Fruit fly (Drosophila melanogaster) whole organism, embryonic: ENCODE data around the gene sgll.

Source experiments
- Adf1 ChIP-seq: fragments of 200-800 bp; sonication (Bioruptor generic); IDR thresholded peaks from 2 replicates; pipeline ENCODE4 v1.3.6; 2022; ENCODE audit warnings: missing biosample characterization, missing genetic modification characterization
- Aef1 ChIP-seq: fragments of 200-800 bp; sonication (Bioruptor generic); IDR thresholded peaks from 3 replicates; pipeline ENCODE4 v1.3.6; 2022; ENCODE audit warnings: missing biosample characterization, missing genetic modification characterization
- Bdp1 ChIP-seq: fragments of 200-800 bp; sonication (Bioruptor generic); optimal IDR thresholded peaks from 3 replicates; lab custom pipeline; 2016; ENCODE audit warnings: missing biosample characterization, missing genetic modification characterization
- Blimp-1 ChIP-seq: fragments of 200-800 bp; sonication (Bioruptor generic); optimal IDR thresholded peaks from 3 replicates; lab custom pipeline; 2018; ENCODE audit warnings: missing biosample characterization, missing genetic modification characterization, mild to moderate bottlenecking, moderate library complexity, missing genetic modification reagents
- CG10431 ChIP-seq: fragments of 200-800 bp; sonication (Bioruptor generic); optimal IDR thresholded peaks from 3 replicates; lab custom pipeline; 2018; ENCODE audit warnings: missing biosample characterization, mild to moderate bottlenecking, missing genetic modification characterization
- CG10565 ChIP-seq: fragments of 200-800 bp; sonication (Bioruptor generic); optimal IDR thresholded peaks from 3 replicates; lab custom pipeline; 2016; ENCODE audit warnings: missing biosample characterization, mild to moderate bottlenecking, missing genetic modification characterization
- CG10654 ChIP-seq: fragments of 200-800 bp; sonication (Bioruptor generic); optimal IDR thresholded peaks from 2 replicates; lab custom pipeline; 2016; ENCODE audit warnings: missing biosample characterization, missing genetic modification characterization
- CG10979 ChIP-seq: fragments of 200-800 bp; sonication (Bioruptor generic); optimal IDR thresholded peaks from 2 replicates; lab custom pipeline; 2018; ENCODE audit warnings: missing biosample characterization, mild to moderate bottlenecking, missing genetic modification characterization, moderate library complexity
- CG11093 ChIP-seq: fragments of 200-800 bp; sonication (Bioruptor generic); IDR thresholded peaks from 3 replicates; pipeline ENCODE4 v1.3.6; 2022; ENCODE audit warnings: missing biosample characterization, missing genetic modification characterization
- CG12219 ChIP-seq: fragments of 200-800 bp; sonication (Bioruptor generic); optimal IDR thresholded peaks from 3 replicates; lab custom pipeline; 2018; ENCODE audit warnings: missing biosample characterization, mild to moderate bottlenecking, missing genetic modification characterization
- CG13287 ChIP-seq: fragments of 200-800 bp; sonication (Bioruptor generic); IDR thresholded peaks from 2 replicates; pipeline ENCODE4 v1.3.6; 2022; ENCODE audit warnings: missing biosample characterization, missing genetic modification characterization; ENCODE audit not compliant: partially characterized antibody
- CG13296 ChIP-seq: fragments of 200-800 bp; sonication (Bioruptor generic); optimal IDR thresholded peaks from 3 replicates; lab custom pipeline; 2018; ENCODE audit warnings: missing biosample characterization, mild to moderate bottlenecking, missing genetic modification characterization
- CG15696 ChIP-seq: fragments of 200-800 bp; sonication (Bioruptor generic); optimal IDR thresholded peaks from 2 replicates; lab custom pipeline; 2019; ENCODE audit warnings: missing biosample characterization, mild to moderate bottlenecking, missing genetic modification characterization, moderate library complexity
- CG16813 ChIP-seq: fragments of 200-800 bp; sonication (Bioruptor generic); IDR thresholded peaks from 3 replicates; pipeline ENCODE4 v1.3.6; 2022; ENCODE audit warnings: missing biosample characterization, missing genetic modification characterization; ENCODE audit not compliant: partially characterized antibody
- CG17612 ChIP-seq: fragments of 200-800 bp; sonication (Bioruptor generic); IDR thresholded peaks from 2 replicates; pipeline ENCODE4 v1.3.6; 2022; ENCODE audit warnings: missing biosample characterization, missing genetic modification characterization
- CG18476 ChIP-seq: fragments of 200-800 bp; sonication (Bioruptor generic); optimal IDR thresholded peaks from 2 replicates; lab custom pipeline; 2016; ENCODE audit warnings: missing biosample characterization, mild to moderate bottlenecking, missing genetic modification characterization
- CG32767 ChIP-seq: fragments of 200-800 bp; sonication (Bioruptor generic); IDR thresholded peaks from 2 replicates; pipeline ENCODE4 v1.3.6; 2022; ENCODE audit warnings: missing biosample characterization, missing genetic modification characterization
- CG3281 ChIP-seq: fragments of 200-800 bp; sonication (Bioruptor generic); optimal IDR thresholded peaks from 3 replicates; lab custom pipeline; 2017; ENCODE audit warnings: missing biosample characterization, mild to moderate bottlenecking, missing genetic modification characterization
- CG33213 ChIP-seq: fragments of 200-800 bp; sonication (Bioruptor generic); optimal IDR thresholded peaks from 3 replicates; lab custom pipeline; 2016; ENCODE audit warnings: missing biosample characterization, missing genetic modification characterization
- CG9797 ChIP-seq: fragments of 200-800 bp; sonication (Bioruptor generic); optimal IDR thresholded peaks from 3 replicates; lab custom pipeline; 2018; ENCODE audit warnings: missing biosample characterization, mild to moderate bottlenecking, missing genetic modification characterization
- Dfd ChIP-seq, 2 experiments: fragments of >200 bp; optimal IDR thresholded peaks; 2 replicates each; lab custom pipeline; 2017; ENCODE audit warnings: missing biosample characterization in 2 of 2, missing genetic modification characterization in 2 of 2
- Doc3 ChIP-seq: fragments of 200-800 bp; sonication (Bioruptor generic); IDR thresholded peaks from 3 replicates; pipeline ENCODE4 v1.3.6; 2022; ENCODE audit warnings: missing biosample characterization, missing genetic modification characterization; ENCODE audit not compliant: partially characterized antibody
- HLH4C ChIP-seq: fragments of 200-800 bp; sonication (Bioruptor generic); IDR thresholded peaks from 3 replicates; pipeline ENCODE4 v1.3.6; 2022; ENCODE audit warnings: missing biosample characterization, missing genetic modification characterization; ENCODE audit not compliant: partially characterized antibody
- Hr51 ChIP-seq, 2 experiments: fragments of 200-800 bp; sonication (Bioruptor generic); optimal IDR thresholded peaks; 2 replicates in 1 of 2; 3 replicates in 1 of 2; lab custom pipeline; 2016 to 2018; ENCODE audit warnings: missing biosample characterization in 2 of 2, missing genetic modification characterization in 2 of 2, mild to moderate bottlenecking in 1 of 2, moderate library complexity in 1 of 2
- Oaz ChIP-seq: fragments of 200-800 bp; sonication (Bioruptor generic); IDR thresholded peaks from 2 replicates; pipeline ENCODE4 v1.3.6; 2022; ENCODE audit warnings: missing biosample characterization, missing genetic modification characterization
- Sox100B ChIP-seq: fragments of 200-800 bp; sonication (Bioruptor generic); optimal IDR thresholded peaks from 3 replicates; lab custom pipeline; 2018; ENCODE audit warnings: missing biosample characterization, mild to moderate bottlenecking, missing genetic modification characterization
- Sox102F ChIP-seq: fragments of 200-800 bp; sonication (Bioruptor generic); optimal IDR thresholded peaks from 2 replicates; lab custom pipeline; 2018; ENCODE audit warnings: missing biosample characterization, mild to moderate bottlenecking, missing genetic modification characterization, moderate library complexity
- Sry-β ChIP-seq: fragments of 200-800 bp; sonication (Bioruptor generic); optimal IDR thresholded peaks from 2 replicates; lab custom pipeline; 2018; ENCODE audit warnings: missing biosample characterization, mild to moderate bottlenecking, missing genetic modification characterization, moderate library complexity
- YL-1 ChIP-seq: fragments of 200-800 bp; sonication (Bioruptor generic); optimal IDR thresholded peaks from 3 replicates; lab custom pipeline; 2017; ENCODE audit warnings: missing biosample characterization, mild to moderate bottlenecking, missing genetic modification characterization
- aop ChIP-seq: fragments of 200-800 bp; sonication (Bioruptor generic); IDR thresholded peaks from 2 replicates; pipeline ENCODE4 v1.3.6; 2022; ENCODE audit warnings: missing biosample characterization, missing genetic modification characterization
- ato ChIP-seq: fragments of 200-800 bp; sonication (Bioruptor generic); IDR thresholded peaks from 2 replicates; pipeline ENCODE4 v1.3.6; 2022; ENCODE audit warnings: missing biosample characterization, missing genetic modification characterization; ENCODE audit not compliant: partially characterized antibody
- danr ChIP-seq: fragments of 200-800 bp; sonication (Bioruptor generic); IDR thresholded peaks from 2 replicates; pipeline ENCODE4 v1.3.6; 2022; ENCODE audit warnings: missing biosample characterization, missing genetic modification characterization
- disco-r ChIP-seq: fragments of 200-800 bp; sonication (Bioruptor generic); optimal IDR thresholded peaks from 2 replicates; lab custom pipeline; 2016; ENCODE audit warnings: missing biosample characterization, missing genetic modification characterization
- fd3F ChIP-seq: fragments of 200-800 bp; sonication (Bioruptor generic); optimal IDR thresholded peaks from 2 replicates; lab custom pipeline; 2018; ENCODE audit warnings: missing biosample characterization, mild to moderate bottlenecking, missing genetic modification characterization, moderate library complexity
- ftz-f1 ChIP-seq: fragments of 200-800 bp; sonication (Bioruptor generic); optimal IDR thresholded peaks from 2 replicates; lab custom pipeline; 2016; ENCODE audit warnings: missing biosample characterization, missing genetic modification characterization
- gcm ChIP-seq: fragments of 200-800 bp; sonication (Bioruptor generic); optimal IDR thresholded peaks from 2 replicates; lab custom pipeline; 2019; ENCODE audit warnings: missing biosample characterization, mild to moderate bottlenecking, missing genetic modification characterization, moderate library complexity
- gsb ChIP-seq: fragments of 200-800 bp; sonication (Bioruptor generic); IDR thresholded peaks from 2 replicates; pipeline ENCODE4 v1.3.6; 2022; ENCODE audit warnings: missing biosample characterization, missing genetic modification characterization
- hb ChIP-seq: fragments of 200-800 bp; sonication (Bioruptor generic); IDR thresholded peaks from 3 replicates; pipeline ENCODE4 v1.3.6; 2022; ENCODE audit warnings: missing biosample characterization, missing genetic modification characterization; ENCODE audit not compliant: partially characterized antibody
- jing ChIP-seq: fragments of 200-800 bp; sonication (Bioruptor generic); optimal IDR thresholded peaks from 2 replicates; lab custom pipeline; 2018; ENCODE audit warnings: missing biosample characterization, mild to moderate bottlenecking, missing genetic modification characterization
- nau ChIP-seq: fragments of 200-800 bp; sonication (Bioruptor generic); optimal IDR thresholded peaks from 3 replicates; lab custom pipeline; 2017; ENCODE audit warnings: missing biosample characterization, mild to moderate bottlenecking, missing genetic modification characterization, missing genetic modification reagents
- p53 ChIP-seq: fragments of 200-800 bp; sonication (Bioruptor generic); optimal IDR thresholded peaks from 2 replicates; lab custom pipeline; 2016; ENCODE audit warnings: missing biosample characterization, missing genetic modification characterization
- ro ChIP-seq: fragments of 200-800 bp; sonication (Bioruptor generic); IDR thresholded peaks from 2 replicates; pipeline ENCODE4 v1.3.6; 2022; ENCODE audit warnings: missing biosample characterization, missing genetic modification characterization
- sd ChIP-seq: fragments of 200-800 bp; sonication (Bioruptor generic); optimal IDR thresholded peaks from 3 replicates; lab custom pipeline; 2018; ENCODE audit warnings: missing biosample characterization, mild to moderate bottlenecking, missing genetic modification characterization, moderate library complexity
- stc ChIP-seq: fragments of 200-800 bp; sonication (Bioruptor generic); IDR thresholded peaks from 2 replicates; pipeline ENCODE4 v1.3.6; 2022; ENCODE audit warnings: missing biosample characterization, missing genetic modification characterization
- wdn ChIP-seq: fragments of 200-800 bp; sonication (Bioruptor generic); IDR thresholded peaks from 2 replicates; pipeline ENCODE4 v1.3.6; 2022; ENCODE audit warnings: missing biosample characterization, missing genetic modification characterization
- wor ChIP-seq: fragments of 200-800 bp; sonication (Bioruptor generic); IDR thresholded peaks from 2 replicates; pipeline ENCODE4 v1.3.6; 2022; ENCODE audit warnings: missing biosample characterization, missing genetic modification characterization
- zen ChIP-seq: fragments of 200-800 bp; sonication (Bioruptor generic); optimal IDR thresholded peaks from 3 replicates; lab custom pipeline; 2018; ENCODE audit warnings: missing biosample characterization, mild to moderate bottlenecking, missing genetic modification characterization, moderate library complexity

The sgll gene

DNA sequence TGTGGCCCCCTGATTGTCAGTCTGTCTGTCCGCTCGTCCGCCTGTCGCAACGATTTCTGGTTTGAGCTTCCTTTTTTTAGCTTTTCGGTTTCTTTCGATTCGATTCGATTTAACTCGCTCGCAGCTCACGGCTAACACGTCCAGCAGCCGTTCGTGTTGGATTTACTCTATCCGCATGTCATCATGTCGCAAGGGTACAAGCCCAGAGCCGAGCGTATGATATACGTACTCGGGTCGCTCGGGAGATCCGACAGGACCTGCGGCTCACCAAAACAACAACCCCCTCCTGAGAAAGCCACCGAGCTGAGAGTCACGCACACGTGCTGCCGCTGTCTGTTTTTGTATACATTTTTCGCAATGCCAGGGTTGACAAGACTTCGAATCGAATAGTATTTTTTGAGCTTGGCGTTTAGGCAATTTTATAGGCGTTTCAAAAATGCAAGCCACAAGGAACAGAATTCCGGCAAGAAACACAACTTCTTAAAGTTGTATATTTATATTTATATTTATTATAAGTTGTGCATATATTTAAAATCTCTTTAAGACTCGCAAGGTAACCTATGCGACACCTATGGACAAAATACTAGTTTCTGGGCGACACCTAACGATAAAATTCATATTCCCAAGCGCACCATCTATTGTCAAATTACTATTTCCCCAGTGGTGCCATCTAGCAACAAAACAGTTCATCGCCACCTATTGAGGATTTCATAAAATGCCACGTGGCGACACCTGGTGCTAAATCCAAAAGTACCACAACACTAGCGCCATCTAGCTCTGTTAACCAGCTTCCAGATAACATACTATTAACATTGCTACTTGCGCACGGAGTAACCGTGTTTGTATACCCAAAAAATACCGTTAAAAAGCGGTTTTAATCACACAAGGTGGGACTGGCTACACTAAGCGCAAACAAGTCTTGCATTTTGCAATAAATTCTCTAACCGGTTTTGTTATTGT is at the start of gene sgll, which contains the start of gene CG2993 (continued):
- TF ChIP-seq CG10979 (tag; lab: Kevin White, UChicago) (peak; percentile 92), CG12219 (GFP tag; lab: Kevin White, UChicago) (peak; percentile 75), Adf1 (GFP tag; lab: Robert Waterston, UW) (peak; percentile 23; the same call in 1 of the 2 replicates), Doc3 (no peak), Aef1 (peak; percentile 89), wor (GFP tag; lab: Robert Waterston, UW) (peak; percentile 83), CG10431 (no peak), Sox102F (GFP tag; lab: Kevin White, UChicago) (peak; percentile 94), Sry-β (GFP tag; lab: Kevin White, UChicago) (peak; percentile 47), Oaz (peak; percentile 85), gcm (GFP tag; lab: Kevin White, UChicago) (no peak), hb (no peak), aop (peak; percentile 38; the same call in 1 of the 2 replicates), disco-r (GFP tag; lab: Kevin White, UChicago) (peak; percentile 82), Sox100B (GFP tag; lab: Kevin White, UChicago) (peak; percentile 60), CG10654 (GFP tag; lab: Kevin White, UChicago) (peak; percentile 92), sd (tag; lab: Kevin White, UChicago) (peak; percentile 94), CG16813 (no peak), CG15696 (peak; percentile 97), YL-1 (GFP tag; lab: Kevin White, UChicago) (no peak), CG13287 (GFP tag; lab: Robert Waterston, UW) (peak; percentile 48), nau (GFP tag; lab: Kevin White, UChicago) (no peak), wdn (peak; percentile 73), Hr51 (GFP tag; optimal IDR thresholded peaks at IDR 0.05; lab: Kevin White, UChicago) (peak; percentile 73 to 93), p53 (GFP tag; lab: Kevin White, UChicago) (peak; percentile 92), CG18476 (GFP tag; lab: Kevin White, UChicago) (peak; percentile 40), CG9797 (peak; percentile 73), CG13296 (GFP tag; lab: Kevin White, UChicago) (no peak), CG17612 (GFP tag; lab: Robert Waterston, UW) (peak; percentile 84), ato (no peak; the same call in 1 of the 2 replicates), Dfd (GFP tag; optimal IDR thresholded peaks at IDR 0.05; lab: Kevin White, UChicago) (no peak), fd3F (GFP tag; lab: Kevin White, UChicago) (peak; percentile 85), ro (peak; percentile 89), danr (GFP tag; lab: Robert Waterston, UW) (peak; percentile 71), Bdp1 (GFP tag; lab: Kevin White, UChicago) (peak; percentile 63), HLH4C (GFP tag; lab: Robert Waterston, UW) (no peak), jing (GFP tag; lab: Kevin White, UChicago) (peak; percentile 85), stc (GFP tag; lab: Robert Waterston, UW) (peak; percentile 82), CG10565 (GFP tag; lab: Kevin White, UChicago) (no peak), Blimp-1 (GFP tag; lab: Kevin White, UChicago) (peak; percentile 76), gsb (GFP tag; lab: Robert Waterston, UW) (peak; percentile 84), CG33213 (GFP tag; lab: Kevin White, UChicago) (peak; percentile 98), zen (tag; lab: Kevin White, UChicago) (peak; percentile 88), CG11093 (GFP tag; lab: Robert Waterston, UW) (peak; percentile 87), ftz-f1 (GFP tag; lab: Kevin White, UChicago) (peak; percentile 59), CG32767 (GFP tag; lab: Robert Waterston, UW) (no peak; the same call in 1 of the 2 replicates), CG3281 (GFP tag; lab: Kevin White, UChicago) (peak; percentile 57)
